Worm (Caenorhabditis elegans): ENCODE data around the gene ins-14.

Gene ins-14

DNA sequence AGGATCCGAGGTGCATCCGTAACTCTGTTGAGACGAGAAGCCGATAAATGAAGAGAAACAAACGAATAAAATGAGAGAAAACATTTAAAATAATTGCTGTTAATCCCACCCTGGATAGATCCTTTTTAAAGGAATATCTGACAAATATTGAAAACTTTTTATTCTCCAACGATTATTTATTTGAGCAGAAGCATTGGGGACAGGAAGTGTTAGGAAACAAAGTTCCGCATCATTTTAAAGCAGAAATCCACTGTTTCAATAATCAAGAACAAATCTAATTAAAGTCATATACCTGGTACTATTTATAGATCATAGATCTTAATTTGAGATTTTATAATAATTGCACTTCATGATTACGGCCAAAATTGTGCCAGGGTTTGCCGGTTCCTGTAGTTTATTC is 5.3 kb upstream of the ins-14 start, which contains the start of gene F41G3.20:
TSS of gene F41G3.20 (minus strand) at position 101 of the 400 bp plus-strand sequence.
- TF ChIP-seq lin-15B (tag; optimal IDR thresholded peaks at IDR 0.05) (no peak), ztf-11 (tag; optimal IDR thresholded peaks at IDR 0.05) (no peak), madf-5 (GFP tag; IDR thresholded peaks at IDR 0.05) (no peak), nhr-41 (GFP tag; IDR thresholded peaks at IDR 0.05) (no peak), F10B5.3 (tag; optimal IDR thresholded peaks at IDR 0.05) (no peak), unc-62 (GFP tag; optimal IDR thresholded peaks at IDR 0.05 in 1 of 2) (no peak), unc-62 (tag; optimal IDR thresholded peaks at IDR 0.05) (no peak), nhr-28 (tag; optimal IDR thresholded peaks at IDR 0.05) (no peak), snpc-4 (tag; optimal IDR thresholded peaks at IDR 0.05) (no peak), mxl-3 (GFP tag; optimal IDR thresholded peaks at IDR 0.05) (no peak), nhr-102 (tag; optimal IDR thresholded peaks at IDR 0.05) (no peak), unc-39 (tag; optimal IDR thresholded peaks at IDR 0.05) (no peak), daf-19 (GFP tag; conservative IDR thresholded peaks at IDR 0.05) (no peak), Y105C5A.15 (GFP tag; IDR thresholded peaks at IDR 0.05) (no peak), cey-2 (tag; optimal IDR thresholded peaks at IDR 0.05; ENCODE audit: borderline replicate concordance, insufficient read depth) (no peak), zip-11 (GFP tag; IDR thresholded peaks at IDR 0.05) (no peak), T20F7.1 (GFP tag; optimal IDR thresholded peaks at IDR 0.05) (no peak), ceh-20 (GFP tag; IDR thresholded peaks at IDR 0.05) (no peak), ceh-62 (tag; optimal IDR thresholded peaks at IDR 0.05) (no peak), ZK337.2 (GFP tag; IDR thresholded peaks at IDR 0.05) (no peak), ceh-32 (tag; optimal IDR thresholded peaks at IDR 0.05; ENCODE audit: poor library complexity) (no peak)

DNA sequence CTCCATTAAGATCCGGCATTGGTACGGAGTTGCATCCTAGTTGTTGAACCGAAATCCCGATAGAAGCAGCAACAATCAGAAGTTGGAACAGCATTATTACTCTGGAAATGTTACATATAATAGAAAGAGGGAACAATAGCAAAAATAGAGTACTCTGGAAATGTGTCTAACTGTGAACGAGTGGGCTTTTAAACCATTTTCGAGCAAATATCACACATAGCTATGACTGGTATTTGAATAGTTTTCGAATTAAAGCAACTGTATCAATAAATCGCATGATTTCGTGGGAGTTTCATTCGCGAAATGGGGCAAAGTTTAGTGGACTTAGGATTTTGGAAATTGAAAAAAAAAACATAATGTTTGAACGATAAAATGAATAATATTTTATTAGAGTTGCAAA is 3.8 kb upstream of the ins-14 start, which contains the start of gene F41G3.10:
TSS of gene F41G3.10 (minus strand) at position 101 of the 400 bp plus-strand sequence.
- TF ChIP-seq dmd-9 (GFP tag; IDR thresholded peaks at IDR 0.05), result no peak
- TF ChIP-seq Y5F2A.4 (GFP tag; optimal IDR thresholded peaks at IDR 0.05), result no peak
- TF ChIP-seq skn-1 (tag; optimal IDR thresholded peaks at IDR 0.05), result no peak
- TF ChIP-seq ces-1 (GFP tag; optimal IDR thresholded peaks at IDR 0.05), result no peak
- TF ChIP-seq pha-4 (GFP tag; IDR thresholded peaks at IDR 0.05), result no peak
- no peak for TF ChIP-seq pha-4 (tag; optimal IDR thresholded peaks at IDR 0.05)
- no peak for TF ChIP-seq nhr-11 (tag; optimal IDR thresholded peaks at IDR 0.05)
- TF ChIP-seq daf-8 (GFP tag; IDR thresholded peaks at IDR 0.05), result no peak
- no peak for TF ChIP-seq cey-2 (tag; optimal IDR thresholded peaks at IDR 0.05; ENCODE audit: borderline replicate concordance, insufficient read depth)
- TF ChIP-seq D1046.2 (GFP tag; IDR thresholded peaks at IDR 0.05), result no peak
- TF ChIP-seq ceh-62 (tag; optimal IDR thresholded peaks at IDR 0.05), result no peak
- TF ChIP-seq ama-1 (optimal IDR thresholded peaks at IDR 0.05), result no peak
- no peak for TF ChIP-seq fos-1 (tag; optimal IDR thresholded peaks at IDR 0.05)
- no peak for TF ChIP-seq lin-38 (GFP tag; IDR thresholded peaks at IDR 0.05)
- no peak for TF ChIP-seq egl-27 (tag; optimal IDR thresholded peaks at IDR 0.05)
- TF ChIP-seq spr-1 (tag; optimal IDR thresholded peaks at IDR 0.05), result no peak
- TF ChIP-seq php-3 (GFP tag; IDR thresholded peaks at IDR 0.05), result no peak

DNA sequence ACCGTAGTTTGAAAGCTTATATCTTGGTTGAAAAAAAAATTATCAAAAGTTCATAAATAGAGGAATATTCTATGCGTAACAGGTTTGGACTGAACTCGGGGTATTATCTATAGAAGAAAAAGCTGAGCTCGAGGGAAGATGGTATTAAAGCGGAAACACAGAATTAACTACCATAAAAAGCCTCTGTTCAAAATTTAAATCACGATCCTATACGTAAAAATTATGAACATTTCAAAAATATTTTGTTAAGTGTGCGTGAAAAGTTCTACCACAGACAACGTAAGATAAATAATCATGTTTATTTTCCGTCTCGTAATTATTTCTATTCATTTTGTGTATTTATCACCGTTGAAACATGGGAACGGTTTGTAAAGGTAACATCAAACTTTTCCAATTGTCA is 790 bp upstream of the ins-14 start, which contains the start of gene F41G3.5:
TSS of gene F41G3.5 (plus strand) at position 301 of the 400 bp plus-strand sequence.
- TF ChIP-seq ceh-28 (tag; optimal IDR thresholded peaks at IDR 0.05) (no peak), Y48G9A.11 (GFP tag; IDR thresholded peaks at IDR 0.05) (no peak), lin-1 (GFP tag; IDR thresholded peaks at IDR 0.05) (no peak), unc-130 (GFP tag; optimal IDR thresholded peaks at IDR 0.05) (no peak), duxl-1 (tag; optimal IDR thresholded peaks at IDR 0.05; ENCODE audit: poor library complexity) (no peak), nhr-11 (tag; optimal IDR thresholded peaks at IDR 0.05) (no peak), F44E2.7 (GFP tag; IDR thresholded peaks at IDR 0.05) (no peak), spr-1 (tag; optimal IDR thresholded peaks at IDR 0.05) (no peak), dpl-1 (GFP tag; optimal IDR thresholded peaks at IDR 0.05) (no peak), nhr-76 (tag; optimal IDR thresholded peaks at IDR 0.05) (no peak)
